Fruit fly (Drosophila melanogaster) S2 (cell line): ENCODE results near the gene BI-1.

Experiments
- CG8478 ChIP-seq: fragments of >200 bp; optimal IDR thresholded peaks from 2 replicates; lab custom pipeline; 2018
- CTCF ChIP-seq, 2 experiments: fragments of >200 bp; optimal IDR thresholded peaks; 2 replicates each; lab custom pipeline; 2018

The BI-1 gene

dm6 chr3L:8308891-8309352 is at the start of gene BI-1:
Gene BI-1, minus strand, starts transcription at chr3L:8308941.
- TF ChIP-seq CTCF (optimal IDR thresholded peaks at IDR 0.05; lab: Kevin White, UChicago): no peak
- TF ChIP-seq CG8478: no peak

dm6 chr3L:8358138-8358537 is 49.4 kb upstream of the BI-1 start:
- no peak for TF ChIP-seq CG8478
- no peak for TF ChIP-seq CTCF (optimal IDR thresholded peaks at IDR 0.05; lab: Kevin White, UChicago)

- TF ChIP-seq CG8478: no peak
- no peak for TF ChIP-seq CTCF (optimal IDR thresholded peaks at IDR 0.05; lab: Kevin White, UChicago)
Measured at dm6 chr3L:8356196-8356595, 47.5 kb upstream of the BI-1 start, which contains the start of gene Culd. Gene Culd, minus strand, starts transcription at chr3L:8356296.

- TF ChIP-seq CG8478: no peak
Measured at dm6 chr3L:8347346-8347745, 38.6 kb upstream of the BI-1 start.

- no peak for TF ChIP-seq CG8478
- TF ChIP-seq CTCF (optimal IDR thresholded peaks at IDR 0.05; lab: Kevin White, UChicago): no peak
Measured at dm6 chr3L:8346100-8346980, 37.6 kb upstream of the BI-1 start, which contains the start of the genes CG7182 and GAPcenA. Gene CG7182, minus strand, starts transcription at chr3L:8346382. Gene GAPcenA, plus strand, starts transcription at chr3L:8346561.

dm6 chr3L:8345182-8345581 is 36.4 kb upstream of the BI-1 start:
- no peak for TF ChIP-seq CG8478

dm6 chr3L:8340264-8341095 is 31.7 kb upstream of the BI-1 start, which contains the start of the genes Prim1 and CG7083:
Gene Prim1, plus strand, starts transcription at chr3L:8340314.
Gene CG7083, plus strand, starts transcription at chr3L:8340785.
- TF ChIP-seq CG8478 (no peak), CTCF (optimal IDR thresholded peaks at IDR 0.05; lab: Kevin White, UChicago) (no peak)

dm6 chr3L:8338921-8339320 is 30.2 kb upstream of the BI-1 start, which contains the start of gene Pex2:
Gene Pex2, plus strand, starts transcription at chr3L:8339051.
- TF ChIP-seq CG8478 (no peak), CTCF (optimal IDR thresholded peaks at IDR 0.05; lab: Kevin White, UChicago) (no peak)

- no peak for TF ChIP-seq CG8478
- TF ChIP-seq CTCF (optimal IDR thresholded peaks at IDR 0.05; lab: Kevin White, UChicago): no peak
Measured at dm6 chr3L:8336372-8336771, 27.6 kb upstream of the BI-1 start, which contains the start of gene Cpr66Cb. Gene Cpr66Cb, plus strand, starts transcription at chr3L:8336672.

dm6 chr3L:8334338-8334737 is 25.6 kb upstream of the BI-1 start:
- TF ChIP-seq CG8478 (no peak), CTCF (optimal IDR thresholded peaks at IDR 0.05; lab: Kevin White, UChicago) (no peak)

- TF ChIP-seq CTCF (optimal IDR thresholded peaks at IDR 0.05; lab: Kevin White, UChicago) (no peak), CG8478 (no peak)
Measured at dm6 chr3L:8333574-8333973, 24.8 kb upstream of the BI-1 start.

dm6 chr3L:8331414-8331813 is 22.7 kb upstream of the BI-1 start:
- TF ChIP-seq CG8478: no peak
- no peak for TF ChIP-seq CTCF (optimal IDR thresholded peaks at IDR 0.05; lab: Kevin White, UChicago)

- no peak for TF ChIP-seq CTCF (optimal IDR thresholded peaks at IDR 0.05; lab: Kevin White, UChicago)
- no peak for TF ChIP-seq CG8478
Measured at dm6 chr3L:8329005-8329404, 20.3 kb upstream of the BI-1 start.

dm6 chr3L:8328283-8328682 is 19.5 kb upstream of the BI-1 start, which contains the start of gene CG34462:
Gene CG34462, plus strand, starts transcription at chr3L:8328583.
- TF ChIP-seq CG8478: no peak
- TF ChIP-seq CTCF (optimal IDR thresholded peaks at IDR 0.05; lab: Kevin White, UChicago): no peak

- TF ChIP-seq CG8478: no peak
- no peak for TF ChIP-seq CTCF (optimal IDR thresholded peaks at IDR 0.05; lab: Kevin White, UChicago)
Measured at dm6 chr3L:8325559-8325958, 16.8 kb upstream of the BI-1 start, which contains the start of gene CG34461. Gene CG34461, plus strand, starts transcription at chr3L:8325859.
